Fruit fly (Drosophila melanogaster) whole organism, embryonic: ENCODE data around the gene CG34451.

ENCODE experiments used
- Ada2b ChIP-seq: fragments of 200-800 bp; sonication (Bioruptor generic); IDR thresholded peaks from 2 replicates; pipeline ENCODE4 v1.3.6; 2022; ENCODE audit warnings: missing biosample characterization, missing genetic modification characterization
- CG10267 ChIP-seq: fragments of 200-800 bp; sonication (Bioruptor generic); optimal IDR thresholded peaks from 2 replicates; lab custom pipeline; 2018; ENCODE audit warnings: missing biosample characterization, mild to moderate bottlenecking, missing genetic modification characterization, moderate library complexity
- CG10321 ChIP-seq: fragments of 200-800 bp; sonication (Bioruptor generic); IDR thresholded peaks from 2 replicates; pipeline ENCODE4 v1.3.6; 2022; ENCODE audit warnings: missing biosample characterization, missing genetic modification characterization
- CG10979 ChIP-seq: fragments of 200-800 bp; sonication (Bioruptor generic); optimal IDR thresholded peaks from 2 replicates; lab custom pipeline; 2018; ENCODE audit warnings: missing biosample characterization, mild to moderate bottlenecking, missing genetic modification characterization, moderate library complexity
- CG12299 ChIP-seq: fragments of 200-800 bp; sonication (Bioruptor generic); optimal IDR thresholded peaks from 2 replicates; lab custom pipeline; 2018; ENCODE audit warnings: missing biosample characterization, mild to moderate bottlenecking, missing genetic modification characterization
- CG1233 ChIP-seq: fragments of 200-800 bp; sonication (Bioruptor generic); optimal IDR thresholded peaks from 4 replicates; lab custom pipeline; 2018; ENCODE audit warnings: missing biosample characterization, mild to moderate bottlenecking, missing genetic modification characterization
- CG13424 ChIP-seq: fragments of 200-800 bp; sonication (Bioruptor generic); optimal IDR thresholded peaks from 2 replicates; lab custom pipeline; 2019; ENCODE audit warnings: missing biosample characterization, mild to moderate bottlenecking, missing genetic modification characterization, moderate library complexity
- CG1603 ChIP-seq: fragments of 200-800 bp; sonication (Bioruptor generic); optimal IDR thresholded peaks from 2 replicates; lab custom pipeline; 2019; ENCODE audit warnings: missing biosample characterization, mild to moderate bottlenecking, missing genetic modification characterization, moderate library complexity
- CG17829 ChIP-seq: fragments of 200-800 bp; optimal IDR thresholded peaks from 2 replicates; lab custom pipeline; 2019; ENCODE audit warnings: missing biosample characterization, mild to moderate bottlenecking, missing genetic modification characterization, moderate library complexity
- CG18011 ChIP-seq: fragments of 200-800 bp; sonication (Bioruptor generic); optimal IDR thresholded peaks from 2 replicates; lab custom pipeline; 2017; ENCODE audit warnings: missing biosample characterization, missing genetic modification characterization, mild to moderate bottlenecking, moderate library complexity, missing genotype
- CG18262 ChIP-seq: fragments of 200-800 bp; optimal IDR thresholded peaks from 3 replicates; lab custom pipeline; 2019; ENCODE audit warnings: missing biosample characterization, mild to moderate bottlenecking, missing genetic modification characterization, moderate library complexity
- CG32532 ChIP-seq: fragments of 200-800 bp; sonication (Bioruptor generic); IDR thresholded peaks from 2 replicates; pipeline ENCODE4 v1.3.6; 2022; ENCODE audit warnings: missing biosample characterization, missing genetic modification characterization
- CG42726 ChIP-seq: fragments of 200-800 bp; sonication (Bioruptor generic); IDR thresholded peaks from 2 replicates; pipeline ENCODE4 v1.3.6; 2022; ENCODE audit warnings: missing biosample characterization, missing genetic modification characterization; ENCODE audit not compliant: partially characterized antibody
- CG6254 ChIP-seq: fragments of 200-800 bp; sonication (Bioruptor generic); optimal IDR thresholded peaks from 3 replicates; lab custom pipeline; 2017; ENCODE audit warnings: mild to moderate bottlenecking, missing biosample characterization, missing genetic modification reagents, missing genetic modification characterization
- CG6791 ChIP-seq: fragments of 200-800 bp; sonication (Bioruptor generic); IDR thresholded peaks from 3 replicates; pipeline ENCODE4 v1.3.6; 2022; ENCODE audit warnings: missing biosample characterization, missing genetic modification characterization; ENCODE audit not compliant: partially characterized antibody
- CG7928 ChIP-seq: fragments of 200-800 bp; sonication (Bioruptor generic); optimal IDR thresholded peaks from 2 replicates; lab custom pipeline; 2017; ENCODE audit warnings: missing biosample characterization, mild to moderate bottlenecking, missing genetic modification characterization
- CG8089 ChIP-seq: fragments of 200-800 bp; sonication (Bioruptor generic); optimal IDR thresholded peaks from 3 replicates; lab custom pipeline; 2016; ENCODE audit warnings: missing biosample characterization, missing genetic modification characterization
- CG8388 ChIP-seq: fragments of 200-800 bp; sonication (Bioruptor generic); optimal IDR thresholded peaks from 2 replicates; lab custom pipeline; 2019; ENCODE audit warnings: missing biosample characterization, mild to moderate bottlenecking, missing genetic modification characterization, moderate library complexity
- CG8924 ChIP-seq: fragments of 200-800 bp; optimal IDR thresholded peaks from 3 replicates; lab custom pipeline; 2019; ENCODE audit warnings: missing biosample characterization, mild to moderate bottlenecking, missing genetic modification characterization, moderate library complexity
- CG9797 ChIP-seq: fragments of 200-800 bp; sonication (Bioruptor generic); optimal IDR thresholded peaks from 3 replicates; lab custom pipeline; 2018; ENCODE audit warnings: missing biosample characterization, mild to moderate bottlenecking, missing genetic modification characterization
- CG9876 ChIP-seq: fragments of 200-800 bp; sonication (Bioruptor generic); optimal IDR thresholded peaks from 2 replicates; lab custom pipeline; 2016; ENCODE audit warnings: missing biosample characterization, missing genetic modification characterization
- D ChIP-seq, 2 experiments: fragments of 200-800 bp in 1 of 2; fragments of >200 bp in 1 of 2; sonication (Bioruptor generic) in 1 of 2; optimal IDR thresholded peaks; 2 replicates in 1 of 2; 3 replicates in 1 of 2; lab custom pipeline; 2017; ENCODE audit warnings: mild to moderate bottlenecking in 1 of 2, missing biosample characterization in 1 of 2, missing genetic modification characterization in 1 of 2, missing genetic modification reagents in 1 of 2
- D19B ChIP-seq: fragments of 200-800 bp; sonication (Bioruptor generic); optimal IDR thresholded peaks from 2 replicates; lab custom pipeline; 2017; ENCODE audit warnings: missing biosample characterization, mild to moderate bottlenecking, missing genetic modification characterization
- Dll ChIP-seq: fragments of 200-800 bp; sonication (Bioruptor generic); IDR thresholded peaks from 4 replicates; pipeline ENCODE4 v1.3.6; 2022; ENCODE audit warnings: missing biosample characterization, missing genetic modification characterization; ENCODE audit not compliant: partially characterized antibody
- HmgD ChIP-seq: fragments of 200-800 bp; sonication (Bioruptor generic); optimal IDR thresholded peaks from 3 replicates; lab custom pipeline; 2016; ENCODE audit warnings: missing biosample characterization, missing genetic modification characterization
- Hr51 ChIP-seq, 2 experiments: fragments of 200-800 bp; sonication (Bioruptor generic); optimal IDR thresholded peaks; 2 replicates in 1 of 2; 3 replicates in 1 of 2; lab custom pipeline; 2016 to 2018; ENCODE audit warnings: missing biosample characterization in 2 of 2, missing genetic modification characterization in 2 of 2, mild to moderate bottlenecking in 1 of 2, moderate library complexity in 1 of 2
- MBD-R2 ChIP-seq: fragments of 200-800 bp; sonication (Bioruptor generic); IDR thresholded peaks from 2 replicates; pipeline ENCODE4 v1.3.6; 2022; ENCODE audit warnings: missing biosample characterization, missing genetic modification characterization
- Med ChIP-seq: fragments of 200-800 bp; sonication (Bioruptor generic); peaks from one replicate; lab custom pipeline; 2016; ENCODE audit warnings: missing biosample characterization, missing genetic modification characterization, mild to moderate bottlenecking, inconsistent platforms, moderate library complexity
- Spps ChIP-seq: fragments of 200-800 bp; sonication (Bioruptor generic); optimal IDR thresholded peaks from 2 replicates; lab custom pipeline; 2018; ENCODE audit warnings: missing biosample characterization, mild to moderate bottlenecking, missing genetic modification characterization
- Sry-β ChIP-seq: fragments of 200-800 bp; sonication (Bioruptor generic); optimal IDR thresholded peaks from 2 replicates; lab custom pipeline; 2018; ENCODE audit warnings: missing biosample characterization, mild to moderate bottlenecking, missing genetic modification characterization, moderate library complexity
- Ssrp ChIP-seq: fragments of 200-800 bp; sonication (Bioruptor generic); optimal IDR thresholded peaks from 2 replicates; lab custom pipeline; 2018; ENCODE audit warnings: missing biosample characterization, mild to moderate bottlenecking, missing genetic modification characterization, moderate library complexity
- caup ChIP-seq: fragments of 200-800 bp; sonication (Bioruptor generic); optimal IDR thresholded peaks from 3 replicates; lab custom pipeline; 2017; ENCODE audit warnings: missing biosample characterization, mild to moderate bottlenecking, missing genetic modification characterization, moderate library complexity; ENCODE audit not compliant: severe bottlenecking
- chm ChIP-seq: fragments of 200-800 bp; sonication (Bioruptor generic); IDR thresholded peaks from 2 replicates; pipeline ENCODE4 v1.3.6; 2022; ENCODE audit warnings: missing biosample characterization, missing genetic modification characterization
- crol ChIP-seq: fragments of 200-800 bp; sonication (Bioruptor generic); IDR thresholded peaks from 2 replicates; pipeline ENCODE4 v1.3.6; 2022; ENCODE audit warnings: missing biosample characterization, missing genetic modification characterization
- cwo ChIP-seq: fragments of 200-800 bp; sonication (Bioruptor generic); optimal IDR thresholded peaks from 3 replicates; lab custom pipeline; 2017; ENCODE audit warnings: missing biosample characterization, missing genetic modification characterization, mild to moderate bottlenecking, moderate library complexity, missing genetic modification reagents
- dmrt99B ChIP-seq: fragments of 200-800 bp; sonication (Bioruptor generic); optimal IDR thresholded peaks from 2 replicates; lab custom pipeline; 2018; ENCODE audit warnings: missing biosample characterization, mild to moderate bottlenecking, missing genetic modification characterization, moderate library complexity
- eve ChIP-seq, 2 experiments: fragments of >200 bp; optimal IDR thresholded peaks; 2 replicates each; lab custom pipeline; 2017; ENCODE audit warnings: missing biosample characterization in 2 of 2, missing genetic modification characterization in 2 of 2
- fd96Cb ChIP-seq: fragments of 200-800 bp; sonication (Bioruptor generic); optimal IDR thresholded peaks from 2 replicates; lab custom pipeline; 2018; ENCODE audit warnings: missing biosample characterization, mild to moderate bottlenecking, missing genetic modification characterization, moderate library complexity
- gcm ChIP-seq: fragments of 200-800 bp; sonication (Bioruptor generic); optimal IDR thresholded peaks from 2 replicates; lab custom pipeline; 2019; ENCODE audit warnings: missing biosample characterization, mild to moderate bottlenecking, missing genetic modification characterization, moderate library complexity
- grau ChIP-seq: fragments of 200-800 bp; optimal IDR thresholded peaks from 3 replicates; lab custom pipeline; 2019; ENCODE audit warnings: missing biosample characterization, mild to moderate bottlenecking, missing genetic modification characterization, moderate library complexity
- gsb-n ChIP-seq: fragments of 200-800 bp; sonication (Bioruptor generic); optimal IDR thresholded peaks from 3 replicates; lab custom pipeline; 2018; ENCODE audit warnings: missing biosample characterization, mild to moderate bottlenecking, missing genetic modification characterization
- hkb ChIP-seq, 2 experiments: fragments of 200-800 bp in 1 of 2; fragments of >200 bp in 1 of 2; sonication (Bioruptor generic) in 1 of 2; IDR thresholded peaks in 1 of 2; optimal IDR thresholded peaks in 1 of 2; 2 replicates each; pipeline versions ENCODE4 v1.3.6 to Lab custom; 2017 to 2022; ENCODE audit warnings: missing biosample characterization in 1 of 2, missing genetic modification characterization in 1 of 2
- insv ChIP-seq, 2 experiments: fragments of 200-800 bp; sonication (Bioruptor generic); optimal IDR thresholded peaks; 3 replicates each; lab custom pipeline; 2016 to 2018; ENCODE audit warnings: missing biosample characterization in 2 of 2, missing genetic modification characterization in 2 of 2
- nerfin-2 ChIP-seq: fragments of 200-800 bp; sonication (Bioruptor generic); IDR thresholded peaks from 2 replicates; pipeline ENCODE4 v1.3.6; 2022; ENCODE audit warnings: missing biosample characterization, missing genetic modification characterization; ENCODE audit not compliant: partially characterized antibody
- org-1 ChIP-seq: fragments of 200-800 bp; sonication (Bioruptor generic); optimal IDR thresholded peaks from 2 replicates; lab custom pipeline; 2017; ENCODE audit warnings: missing biosample characterization, missing genetic modification characterization
- sens ChIP-seq: fragments of 200-800 bp; sonication (Bioruptor generic); peaks from one replicate; lab custom pipeline; 2016; ENCODE audit warnings: missing biosample characterization, missing genetic modification characterization

Gene CG34451

DNA sequence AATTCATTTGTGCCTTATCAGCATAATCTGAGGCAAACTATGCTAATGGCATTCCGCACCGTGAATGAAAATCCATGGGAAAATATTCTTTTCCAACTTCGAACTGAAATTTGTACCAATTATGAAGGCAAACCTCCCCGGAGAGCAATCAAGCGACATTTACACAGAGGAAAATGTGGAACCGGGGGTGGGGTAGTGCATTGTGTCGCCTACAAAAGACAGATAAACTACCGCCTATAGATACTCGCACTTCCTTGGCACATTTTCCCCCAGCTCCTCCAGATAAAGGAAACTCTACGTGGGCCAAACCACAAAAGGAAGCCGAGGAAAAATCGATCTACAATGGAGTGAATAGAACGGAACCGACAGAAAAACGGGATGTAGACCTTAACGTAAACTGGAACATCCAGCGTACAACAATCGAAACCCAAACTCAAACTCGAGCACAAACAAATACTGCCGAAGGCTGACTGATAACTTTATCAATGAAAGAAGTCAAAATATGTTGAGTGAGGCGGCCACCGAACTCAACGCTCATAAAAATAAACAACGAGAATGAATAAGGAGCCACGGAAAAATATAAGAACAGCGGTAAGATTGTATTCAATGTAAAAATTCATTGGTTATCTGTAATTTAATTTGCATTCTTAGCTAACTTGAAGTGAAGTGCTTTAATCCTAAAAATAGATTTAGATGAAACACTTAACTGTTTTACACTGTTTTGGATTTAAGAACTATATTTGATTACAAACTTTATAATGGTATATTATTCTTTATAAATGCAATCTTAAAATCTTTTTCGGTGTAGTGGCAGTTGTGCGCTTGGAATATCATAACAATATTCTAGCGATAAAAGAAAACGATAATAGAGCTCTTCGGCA, 917 bp downstream of the CG34451 start (continued):
- TF ChIP-seq CG8924 = peak; percentile 73
- peak; percentile 88 for TF ChIP-seq sens (GFP tag; lab: Kevin White, UChicago)
- TF ChIP-seq CG18011 (GFP tag; lab: Kevin White, UChicago) = no peak
- TF ChIP-seq CG12299 (tag; lab: Kevin White, UChicago) = peak; percentile 3
- TF ChIP-seq eve (GFP tag; optimal IDR thresholded peaks at IDR 0.05; lab: Kevin White, UChicago) = no peak
- TF ChIP-seq Hr51 (GFP tag; optimal IDR thresholded peaks at IDR 0.05; lab: Kevin White, UChicago) = peak in 1 of 2 experiments; percentile 51
- peak; percentile 44 for TF ChIP-seq Ada2b (GFP tag; lab: Robert Waterston, UW)
- peak; percentile 30 for TF ChIP-seq caup (GFP tag; lab: Kevin White, UChicago)
- no peak for TF ChIP-seq CG32532 (GFP tag; lab: Robert Waterston, UW)
- no peak for TF ChIP-seq CG42726
- TF ChIP-seq gsb-n = peak; percentile 31
- no peak for TF ChIP-seq CG9876 (GFP tag; lab: Kevin White, UChicago)
- TF ChIP-seq CG10267 (tag; lab: Kevin White, UChicago) = peak; percentile 77
- TF ChIP-seq nerfin-2 (GFP tag; lab: Robert Waterston, UW) = no peak
- TF ChIP-seq crol = no peak
- no peak for TF ChIP-seq CG9797 (GFP tag; lab: Kevin White, UChicago)
- peak; percentile 12 for TF ChIP-seq Spps (tag; lab: Kevin White, UChicago)
- no peak for TF ChIP-seq Sry-β (GFP tag; lab: Kevin White, UChicago)
- no peak for TF ChIP-seq D19B (GFP tag; lab: Kevin White, UChicago)
- no peak for TF ChIP-seq hkb (optimal IDR thresholded peaks at IDR 0.05; lab: Kevin White, UChicago)
- TF ChIP-seq hkb (GFP tag; IDR thresholded peaks at IDR 0.05; lab: Robert Waterston, UW) = peak; percentile 78
- TF ChIP-seq CG7928 (GFP tag; lab: Kevin White, UChicago) = no peak
- no peak for TF ChIP-seq MBD-R2
- TF ChIP-seq cwo (GFP tag; lab: Kevin White, UChicago) = peak; percentile 65
- TF ChIP-seq CG17829 = peak; percentile 72
- TF ChIP-seq dmrt99B (tag; lab: Kevin White, UChicago) = peak; percentile 61
- TF ChIP-seq CG6791 (GFP tag; lab: Robert Waterston, UW) = no peak
- peak; percentile 77 for TF ChIP-seq fd96Cb
- peak; percentile 40 for TF ChIP-seq CG13424 (tag; lab: Kevin White, UChicago)
- peak; percentile 56 for TF ChIP-seq CG1603 (tag; lab: Kevin White, UChicago)
- no peak for TF ChIP-seq Ssrp (tag; lab: Kevin White, UChicago)
- TF ChIP-seq gcm (GFP tag; lab: Kevin White, UChicago) = peak; percentile 10
- TF ChIP-seq chm (GFP tag; lab: Robert Waterston, UW) = no peak
- TF ChIP-seq CG10979 = peak; percentile 86
- peak; percentile 60 for TF ChIP-seq grau (tag; lab: Kevin White, UChicago)
- TF ChIP-seq CG18262 (tag; lab: Kevin White, UChicago) = peak; percentile 71
- no peak for TF ChIP-seq insv (GFP tag; optimal IDR thresholded peaks at IDR 0.05; lab: Kevin White, UChicago)
- TF ChIP-seq org-1 (GFP tag; lab: Kevin White, UChicago) = peak; percentile 35
- no peak for TF ChIP-seq Dll
- peak; percentile 59 for TF ChIP-seq CG8388 (GFP tag; lab: Kevin White, UChicago)
- TF ChIP-seq HmgD = no peak
- peak; percentile 63 for TF ChIP-seq CG6254 (GFP tag; lab: Kevin White, UChicago)
- TF ChIP-seq Med = no peak
- peak; percentile 60 for TF ChIP-seq CG1233
- TF ChIP-seq CG8089 (GFP tag; lab: Kevin White, UChicago) = no peak
- peak; percentile 30 for TF ChIP-seq D (optimal IDR thresholded peaks at IDR 0.05; lab: Kevin White, UChicago)
- peak; percentile 64 for TF ChIP-seq D (GFP tag; optimal IDR thresholded peaks at IDR 0.05; lab: Kevin White, UChicago)
- no peak for TF ChIP-seq CG10321 (GFP tag; lab: Robert Waterston, UW)
